Worm (Caenorhabditis elegans) whole organism, young adult: ENCODE measurements around the gene Y62H9A.16.
A peak's percentile ranks its signal among the peaks of the same experiment; 100 is the strongest.

Experiments used
- F39B2.1 ChIP-seq: fragments of 200-800 bp; sonication (Bioruptor generic); IDR thresholded peaks from 2 replicates; pipeline ENCODE4 v1.3.6; 2022; ENCODE audit warnings: missing genetic modification reagents, missing genetic modification characterization, missing compliant biosample characterization
- aptf-3 ChIP-seq: fragments of 200-800 bp; sonication (Bioruptor generic); IDR thresholded peaks from 2 replicates; pipeline ENCODE4 v1.3.6; 2022; ENCODE audit warnings: missing genetic modification characterization, missing compliant biosample characterization
- dox-1 ChIP-seq: fragments of 200-800 bp; sonication (Bioruptor generic); IDR thresholded peaks from 2 replicates; pipeline ENCODE4 v1.3.6; 2022; ENCODE audit warnings: missing genetic modification reagents, missing genetic modification characterization, missing compliant biosample characterization
- nfya-1 ChIP-seq: sonication (generic microtip); optimal IDR thresholded peaks from 2 replicates; lab custom pipeline; 2017; ENCODE audit warnings: antibody characterized with exemption, missing compliant biosample characterization, missing genetic modification characterization, borderline replicate concordance; ENCODE audit not compliant: insufficient read depth
- pha-4 ChIP-seq: fragments of 150-350 bp; sonication (generic microtip); optimal IDR thresholded peaks from 2 replicates; lab custom pipeline; 2014; ENCODE audit warnings: missing biosample characterization, missing genetic modification reagents, missing genetic modification characterization
- unc-130 ChIP-seq: sonication (generic microtip); optimal IDR thresholded peaks from 2 replicates; lab custom pipeline; 2016; ENCODE audit warnings: missing genetic modification reagents, missing genetic modification characterization, missing compliant biosample characterization
- unc-62 ChIP-seq: fragments of 150-350 bp; optimal IDR thresholded peaks from 2 replicates; lab custom pipeline; 2014; ENCODE audit warnings: missing biosample characterization, missing genetic modification reagents, missing genetic modification characterization
- zfh-2 ChIP-seq: fragments of 200-800 bp; sonication (Bioruptor generic); conservative IDR thresholded peaks from 2 replicates; pipeline ENCODE4 v1.3.6; 2022; ENCODE audit warnings: missing genetic modification reagents, missing genetic modification characterization, missing compliant biosample characterization

- TF ChIP-seq unc-130 (GFP tag; lab: Kevin White, UChicago) (peak; percentile 22), F39B2.1 (no peak), dox-1 (GFP tag; lab: Robert Waterston, UW) (peak; percentile 98), aptf-3 (GFP tag; lab: Robert Waterston, UW) (no peak), pha-4 (peak; percentile 96), nfya-1 (tag; lab: Kevin White, UChicago) (no peak), unc-62 (peak; percentile 77), zfh-2 (GFP tag; lab: Robert Waterston, UW) (no peak)
Observed at ce11 chrX:11937343-11937935, 19.3 kb downstream of the Y62H9A.16 start.
